Worm (Caenorhabditis elegans): Measurements from ENCODE around the gene ctsa-3.1.

ctsa-3.1 gene

DNA sequence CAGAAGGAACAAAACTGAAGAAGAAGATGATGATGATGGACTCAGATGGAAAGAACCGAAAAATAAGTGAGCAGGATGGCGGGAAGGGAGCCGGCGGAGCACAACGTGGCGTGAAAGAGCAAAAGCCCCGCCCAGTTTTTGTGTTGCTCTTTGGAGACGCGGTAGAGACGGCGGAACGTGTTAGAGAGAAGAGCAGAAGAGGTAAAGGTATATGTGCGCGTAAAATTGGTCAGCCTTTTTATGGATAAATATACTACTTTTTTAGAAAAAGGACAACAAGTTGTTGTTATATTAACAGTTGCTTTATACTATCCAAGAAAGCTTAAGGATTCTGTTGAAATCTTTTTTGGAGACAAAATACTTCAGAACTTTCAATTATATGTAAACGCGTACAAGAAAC lies 15.6 kb upstream of the ctsa-3.1 start, which contains the start of gene E04F6.10:
Gene E04F6.10 (minus strand): TSS at position 101 of the 400 bp plus-strand sequence.
- TF ChIP-seq klf-2 (GFP tag; conservative IDR thresholded peaks at IDR 0.05) (no peak), ztf-29 (GFP tag; IDR thresholded peaks at IDR 0.05) (no peak), T22C8.4 (GFP tag; IDR thresholded peaks at IDR 0.05) (no peak), tab-1 (GFP tag; IDR thresholded peaks at IDR 0.05) (no peak), med-1 (GFP tag; optimal IDR thresholded peaks at IDR 0.05; ENCODE audit: insufficient read depth) (no peak), ztf-23 (GFP tag; IDR thresholded peaks at IDR 0.05) (no peak), flt-1 (GFP tag; IDR thresholded peaks at IDR 0.05) (no peak), cog-1 (tag; optimal IDR thresholded peaks at IDR 0.05) (no peak), ref-1 (GFP tag; conservative IDR thresholded peaks at IDR 0.05) (no peak)

DNA sequence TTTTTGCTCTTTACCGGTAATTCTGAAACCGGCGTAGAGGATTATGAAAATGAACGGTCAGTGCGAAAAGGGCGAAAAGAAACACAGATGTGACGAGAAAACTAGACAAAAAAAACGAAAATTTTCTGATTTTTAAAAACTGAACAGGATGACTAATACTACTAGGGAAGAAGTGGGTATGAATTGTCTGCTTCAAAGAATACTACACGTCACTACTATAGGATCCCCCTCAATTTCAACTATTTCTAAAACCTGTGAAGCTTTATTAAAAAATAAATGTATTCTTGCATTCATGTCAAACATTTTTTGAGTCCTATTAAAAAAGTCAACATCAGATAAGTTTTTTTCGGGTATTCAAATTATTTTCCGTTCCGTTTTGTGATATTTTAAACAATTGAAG lies 8.6 kb upstream of the ctsa-3.1 start:
- TF ChIP-seq flt-1 (GFP tag; IDR thresholded peaks at IDR 0.05) (no peak), T22C8.4 (GFP tag; IDR thresholded peaks at IDR 0.05) (no peak), cog-1 (tag; optimal IDR thresholded peaks at IDR 0.05) (no peak), tab-1 (GFP tag; IDR thresholded peaks at IDR 0.05) (no peak), ztf-23 (GFP tag; IDR thresholded peaks at IDR 0.05) (no peak), ztf-29 (GFP tag; IDR thresholded peaks at IDR 0.05) (no peak), ref-1 (GFP tag; conservative IDR thresholded peaks at IDR 0.05) (no peak), klf-2 (GFP tag; conservative IDR thresholded peaks at IDR 0.05) (no peak), med-1 (GFP tag; optimal IDR thresholded peaks at IDR 0.05; ENCODE audit: insufficient read depth) (no peak)

DNA sequence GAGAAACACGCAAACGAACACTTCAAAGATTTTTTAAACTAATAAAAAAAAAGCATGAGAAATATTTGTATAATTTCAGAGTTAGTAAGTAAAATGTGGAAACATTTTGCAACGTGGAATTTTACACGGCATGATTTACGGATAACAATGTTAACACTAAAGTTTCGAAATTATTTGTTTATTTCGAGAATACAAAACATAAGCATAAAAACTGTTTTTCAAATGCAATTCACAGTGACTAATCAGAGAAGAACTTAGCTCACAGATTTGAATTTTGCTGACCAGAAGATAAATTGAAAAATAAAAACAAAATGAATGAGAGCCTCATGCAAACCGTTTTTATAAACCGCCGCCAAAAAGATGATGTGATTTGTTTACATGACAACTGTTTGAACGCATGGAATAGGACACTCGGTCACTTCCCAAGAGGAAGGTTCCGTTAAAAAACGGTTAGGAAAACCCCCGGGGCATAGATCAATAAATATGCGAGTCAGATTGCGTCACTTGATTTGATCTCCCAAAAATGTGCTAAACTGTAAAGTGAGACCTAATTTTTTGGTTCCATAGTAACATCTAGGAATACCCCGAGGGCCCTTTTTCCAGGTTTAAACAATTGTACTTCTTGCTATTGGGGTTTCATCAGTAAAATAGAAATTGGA lies 6.7 kb upstream of the ctsa-3.1 start, which contains the start of gene clh-3:
Gene clh-3 (minus strand): TSS at position 51 of the 659 bp plus-strand sequence.
- no peak for TF ChIP-seq tab-1 (GFP tag; IDR thresholded peaks at IDR 0.05)
- TF ChIP-seq med-1 (GFP tag; optimal IDR thresholded peaks at IDR 0.05; ENCODE audit: insufficient read depth), result no peak
- no peak for TF ChIP-seq T22C8.4 (GFP tag; IDR thresholded peaks at IDR 0.05)
- TF ChIP-seq ref-1 (GFP tag; conservative IDR thresholded peaks at IDR 0.05), result no peak
- TF ChIP-seq cog-1 (tag; optimal IDR thresholded peaks at IDR 0.05), result no peak
- TF ChIP-seq ztf-23 (GFP tag; IDR thresholded peaks at IDR 0.05), result no peak
- TF ChIP-seq klf-2 (GFP tag; conservative IDR thresholded peaks at IDR 0.05), result no peak
- TF ChIP-seq ztf-29 (GFP tag; IDR thresholded peaks at IDR 0.05), result no peak
- no peak for TF ChIP-seq flt-1 (GFP tag; IDR thresholded peaks at IDR 0.05)

ce11 chrII:7228646-7229200 lies 3.9 kb upstream of the ctsa-3.1 start, which contains the start of gene F32A5.4:
TSS of gene F32A5.4 (plus strand) at chrII:7229150.
- TF ChIP-seq med-1 (GFP tag; optimal IDR thresholded peaks at IDR 0.05; ENCODE audit: insufficient read depth) (no peak), cog-1 (tag; optimal IDR thresholded peaks at IDR 0.05) (no peak), T22C8.4 (GFP tag; IDR thresholded peaks at IDR 0.05) (no peak), ref-1 (GFP tag; conservative IDR thresholded peaks at IDR 0.05) (no peak), tab-1 (GFP tag; IDR thresholded peaks at IDR 0.05) (no peak)

DNA sequence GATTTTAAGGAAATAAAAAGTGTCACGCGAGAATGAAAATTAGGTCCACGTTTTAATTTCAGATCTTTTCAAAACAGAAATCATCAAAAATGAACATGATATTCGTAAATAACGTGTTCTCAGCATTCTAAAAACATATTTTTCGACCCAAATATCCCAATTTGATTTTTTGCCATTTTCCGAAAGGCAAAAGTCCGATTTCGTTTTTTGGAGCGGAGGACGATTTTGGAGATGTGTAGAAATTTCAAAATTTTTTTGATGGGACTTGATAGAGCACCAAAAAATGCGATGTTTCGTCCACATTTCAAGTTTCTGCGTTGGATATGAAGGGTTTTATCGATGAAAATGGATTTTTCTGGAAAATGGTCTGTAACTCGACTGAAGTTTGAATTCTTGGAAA lies 2.0 kb upstream of the ctsa-3.1 start:
- TF ChIP-seq flt-1 (GFP tag; IDR thresholded peaks at IDR 0.05), result no peak
- no peak for TF ChIP-seq med-1 (GFP tag; optimal IDR thresholded peaks at IDR 0.05; ENCODE audit: insufficient read depth)
- no peak for TF ChIP-seq ztf-29 (GFP tag; IDR thresholded peaks at IDR 0.05)
- no peak for TF ChIP-seq tab-1 (GFP tag; IDR thresholded peaks at IDR 0.05)
- no peak for TF ChIP-seq klf-2 (GFP tag; conservative IDR thresholded peaks at IDR 0.05)
- no peak for TF ChIP-seq cog-1 (tag; optimal IDR thresholded peaks at IDR 0.05)
- no peak for TF ChIP-seq ref-1 (GFP tag; conservative IDR thresholded peaks at IDR 0.05)
- TF ChIP-seq T22C8.4 (GFP tag; IDR thresholded peaks at IDR 0.05), result no peak
- TF ChIP-seq ztf-23 (GFP tag; IDR thresholded peaks at IDR 0.05), result no peak

ce11 chrII:7231951-7232350 lies 702 bp upstream of the ctsa-3.1 start:
- no peak for TF ChIP-seq klf-2 (GFP tag; conservative IDR thresholded peaks at IDR 0.05)
- TF ChIP-seq flt-1 (GFP tag; IDR thresholded peaks at IDR 0.05), result no peak
- no peak for TF ChIP-seq T22C8.4 (GFP tag; IDR thresholded peaks at IDR 0.05)
- TF ChIP-seq med-1 (GFP tag; optimal IDR thresholded peaks at IDR 0.05; ENCODE audit: insufficient read depth), result no peak
- no peak for TF ChIP-seq ztf-29 (GFP tag; IDR thresholded peaks at IDR 0.05)
- TF ChIP-seq ref-1 (GFP tag; conservative IDR thresholded peaks at IDR 0.05), result no peak
- TF ChIP-seq cog-1 (tag; optimal IDR thresholded peaks at IDR 0.05), result no peak
- TF ChIP-seq ztf-23 (GFP tag; IDR thresholded peaks at IDR 0.05), result no peak
- TF ChIP-seq tab-1 (GFP tag; IDR thresholded peaks at IDR 0.05), result no peak

DNA sequence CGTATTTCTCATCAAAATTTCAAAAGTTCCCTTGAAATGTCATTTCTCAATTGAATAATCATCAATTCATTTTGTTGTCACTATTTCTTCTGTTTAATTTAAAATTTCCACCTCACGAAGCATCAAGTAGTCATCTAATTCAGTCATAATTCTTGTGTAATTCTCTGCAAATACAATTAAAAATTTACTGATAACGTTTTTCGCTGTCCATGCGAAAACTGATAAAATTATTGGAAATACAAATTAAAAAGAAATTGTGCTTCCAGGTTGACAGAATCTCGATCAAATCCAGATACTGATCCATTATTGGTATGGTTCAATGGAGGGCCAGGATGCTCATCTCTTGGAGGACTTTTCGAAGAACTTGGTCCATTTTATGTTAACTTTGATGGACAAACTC lies 621 bp downstream of the ctsa-3.1 start:
- TF ChIP-seq T22C8.4 (GFP tag; IDR thresholded peaks at IDR 0.05), result no peak
- no peak for TF ChIP-seq klf-2 (GFP tag; conservative IDR thresholded peaks at IDR 0.05)

ce11 chrII:7236937-7237336 lies 4.3 kb downstream of the ctsa-3.1 start:
- no peak for TF ChIP-seq ref-1 (GFP tag; conservative IDR thresholded peaks at IDR 0.05)
- no peak for TF ChIP-seq tab-1 (GFP tag; IDR thresholded peaks at IDR 0.05)
- no peak for TF ChIP-seq med-1 (GFP tag; optimal IDR thresholded peaks at IDR 0.05; ENCODE audit: insufficient read depth)
- TF ChIP-seq cog-1 (tag; optimal IDR thresholded peaks at IDR 0.05), result no peak
- TF ChIP-seq klf-2 (GFP tag; conservative IDR thresholded peaks at IDR 0.05), result no peak
- no peak for TF ChIP-seq T22C8.4 (GFP tag; IDR thresholded peaks at IDR 0.05)
- TF ChIP-seq ztf-23 (GFP tag; IDR thresholded peaks at IDR 0.05), result no peak
- TF ChIP-seq flt-1 (GFP tag; IDR thresholded peaks at IDR 0.05), result no peak
- no peak for TF ChIP-seq ztf-29 (GFP tag; IDR thresholded peaks at IDR 0.05)

ce11 chrII:7238248-7238647 lies 5.6 kb downstream of the ctsa-3.1 start, which contains the start of gene aqp-1:
TSS of gene aqp-1 (minus strand) at chrII:7238349.
- TF ChIP-seq ztf-23 (GFP tag; IDR thresholded peaks at IDR 0.05), result no peak

ce11 chrII:7238791-7239190 lies 6.1 kb downstream of the ctsa-3.1 start:
- TF ChIP-seq med-1 (GFP tag; optimal IDR thresholded peaks at IDR 0.05; ENCODE audit: insufficient read depth) (no peak), ztf-23 (GFP tag; IDR thresholded peaks at IDR 0.05) (no peak), cog-1 (tag; optimal IDR thresholded peaks at IDR 0.05) (no peak), tab-1 (GFP tag; IDR thresholded peaks at IDR 0.05) (no peak), klf-2 (GFP tag; conservative IDR thresholded peaks at IDR 0.05) (no peak), ztf-29 (GFP tag; IDR thresholded peaks at IDR 0.05) (no peak), flt-1 (GFP tag; IDR thresholded peaks at IDR 0.05) (no peak), T22C8.4 (GFP tag; IDR thresholded peaks at IDR 0.05) (no peak), ref-1 (GFP tag; conservative IDR thresholded peaks at IDR 0.05) (no peak)
